Worm (Caenorhabditis elegans) whole organism, L1 larva: ENCODE results near the gene srx-51.

Experiments used
- C04F5.9 ChIP-seq: sonication (generic microtip); optimal IDR thresholded peaks from 2 replicates; lab custom pipeline; 2016; ENCODE audit warnings: missing genetic modification characterization, missing compliant biosample characterization
- C34B4.2 ChIP-seq: sonication (generic microtip); optimal IDR thresholded peaks from 2 replicates; lab custom pipeline; 2017; ENCODE audit warnings: mild to moderate bottlenecking, missing genetic modification characterization, missing compliant biosample characterization
- F16B12.6 ChIP-seq: fragments of 150-350 bp; optimal IDR thresholded peaks from 2 replicates; lab custom pipeline; 2014; ENCODE audit warnings: missing biosample characterization, missing genetic modification characterization
- Y116A8C.19 ChIP-seq: sonication (generic microtip); optimal IDR thresholded peaks from 2 replicates; lab custom pipeline; 2016; ENCODE audit warnings: missing compliant biosample characterization, missing genetic modification characterization, borderline replicate concordance
- aha-1 ChIP-seq: fragments of 150-350 bp; optimal IDR thresholded peaks from 2 replicates; lab custom pipeline; 2014; ENCODE audit warnings: missing biosample characterization, missing genetic modification characterization
- alr-1 ChIP-seq: fragments of 200-800 bp; sonication (Bioruptor generic); optimal IDR thresholded peaks from 2 replicates; lab custom pipeline; 2018; ENCODE audit warnings: borderline replicate concordance, mild to moderate bottlenecking, missing genetic modification characterization, missing compliant biosample characterization
- ceh-63 ChIP-seq: fragments of 200-800 bp; sonication (Bioruptor generic); optimal IDR thresholded peaks from 2 replicates; lab custom pipeline; 2018; ENCODE audit warnings: mild to moderate bottlenecking, missing genetic modification characterization, missing compliant biosample characterization
- ceh-8 ChIP-seq: fragments of 200-800 bp; sonication (Bioruptor generic); optimal IDR thresholded peaks from 2 replicates; lab custom pipeline; 2018; ENCODE audit warnings: mild to moderate bottlenecking, missing genetic modification characterization, moderate library complexity, missing compliant biosample characterization
- ceh-82 ChIP-seq, 3 experiments: fragments of 150-350 bp in 1 of 3; sonication (generic microtip) in 2 of 3; optimal IDR thresholded peaks; 2 replicates each; lab custom pipeline; 2014 to 2017; ENCODE audit warnings: missing biosample characterization in 3 of 3, missing genetic modification characterization in 3 of 3
- ceh-88 ChIP-seq: fragments of 200-800 bp; sonication (Bioruptor generic); IDR thresholded peaks from 2 replicates; pipeline ENCODE4 v1.3.6; 2022; ENCODE audit warnings: missing genetic modification characterization, missing compliant biosample characterization
- ces-1 ChIP-seq: fragments of 150-350 bp; optimal IDR thresholded peaks from 2 replicates; lab custom pipeline; 2014; ENCODE audit warnings: missing biosample characterization, missing genetic modification reagents, missing genetic modification characterization
- efl-1 ChIP-seq, 4 experiments: fragments of 150-350 bp; optimal IDR thresholded peaks in 3 of 4; peaks in 1 of 4; 1 replicate in 1 of 4; 2 replicates in 3 of 4; lab custom pipeline; 2014; ENCODE audit warnings: missing biosample characterization in 2 of 4, missing genetic modification characterization in 2 of 4, missing genetic modification reagents in 2 of 4
- egl-13 ChIP-seq: sonication (generic microtip); optimal IDR thresholded peaks from 2 replicates; lab custom pipeline; 2016; ENCODE audit warnings: missing genotype, missing genetic modification reagents, missing genetic modification characterization, missing compliant biosample characterization
- elt-3 ChIP-seq, 6 experiments: fragments of 150-350 bp in 1 of 6; sonication (generic microtip); optimal IDR thresholded peaks; 2 replicates each; lab custom pipeline; 2017 to 2018; ENCODE audit warnings: missing biosample characterization in 6 of 6, missing genetic modification characterization in 6 of 6, inconsistent platforms in 1 of 6
- ets-5 ChIP-seq: fragments of 200-800 bp; sonication (Bioruptor generic); IDR thresholded peaks from 2 replicates; pipeline ENCODE4 v1.3.6; 2022; ENCODE audit warnings: missing genetic modification characterization, missing compliant biosample characterization
- fkh-10 ChIP-seq: sonication (generic microtip); optimal IDR thresholded peaks from 2 replicates; lab custom pipeline; 2017; ENCODE audit warnings: missing biosample characterization, missing genetic modification reagents, missing genetic modification characterization
- fkh-4 ChIP-seq: sonication (generic microtip); optimal IDR thresholded peaks from 2 replicates; lab custom pipeline; 2016; ENCODE audit warnings: missing compliant biosample characterization, missing genetic modification characterization, borderline replicate concordance
- fkh-8 ChIP-seq: sonication (generic microtip); optimal IDR thresholded peaks from 2 replicates; lab custom pipeline; 2016; ENCODE audit warnings: mild to moderate bottlenecking, missing genetic modification characterization, missing compliant biosample characterization
- fos-1 ChIP-seq: fragments of 150-350 bp; optimal IDR thresholded peaks from 2 replicates; lab custom pipeline; 2014; ENCODE audit warnings: missing biosample characterization, missing genetic modification characterization
- grh-1 ChIP-seq: fragments of 200-800 bp; sonication (Bioruptor generic); IDR thresholded peaks from 2 replicates; pipeline ENCODE4 v1.3.6; 2022; ENCODE audit warnings: missing genetic modification reagents, missing genetic modification characterization, missing compliant biosample characterization
- hlh-4 ChIP-seq: sonication (generic microtip); optimal IDR thresholded peaks from 2 replicates; lab custom pipeline; 2016; ENCODE audit warnings: mild to moderate bottlenecking, missing genetic modification characterization, missing compliant biosample characterization
- hpl-2 ChIP-seq: fragments of 150-350 bp; optimal IDR thresholded peaks from 2 replicates; lab custom pipeline; 2014; ENCODE audit warnings: missing biosample characterization, missing genetic modification reagents, missing genetic modification characterization
- jun-1 ChIP-seq: fragments of 150-350 bp; optimal IDR thresholded peaks from 2 replicates; lab custom pipeline; 2014; ENCODE audit warnings: missing biosample characterization, missing genetic modification reagents, missing genetic modification characterization
- lin-13 ChIP-seq: fragments of 150-350 bp; optimal IDR thresholded peaks from 2 replicates; lab custom pipeline; 2014; ENCODE audit warnings: missing biosample characterization, missing genetic modification reagents, missing genetic modification characterization
- lir-3 ChIP-seq: sonication (generic microtip); optimal IDR thresholded peaks from 2 replicates; lab custom pipeline; 2016; ENCODE audit warnings: mild to moderate bottlenecking, missing genetic modification characterization, moderate library complexity, missing compliant biosample characterization; ENCODE audit not compliant: poor library complexity
- lsy-2 ChIP-seq, 2 experiments: fragments of 150-350 bp; optimal IDR thresholded peaks; 2 replicates each; lab custom pipeline; 2014; ENCODE audit warnings: missing biosample characterization in 2 of 2, missing genetic modification characterization in 2 of 2
- mab-9 ChIP-seq: fragments of 200-800 bp; sonication (Bioruptor generic); IDR thresholded peaks from 2 replicates; pipeline ENCODE4 v1.3.6; 2022; ENCODE audit warnings: missing genetic modification reagents, missing genetic modification characterization, missing compliant biosample characterization
- mef-2 ChIP-seq: fragments of 150-350 bp; optimal IDR thresholded peaks from 2 replicates; lab custom pipeline; 2014; ENCODE audit warnings: missing biosample characterization, missing genetic modification characterization
- mep-1 ChIP-seq: fragments of 150-350 bp; optimal IDR thresholded peaks from 2 replicates; lab custom pipeline; 2014; ENCODE audit warnings: missing biosample characterization, missing genetic modification characterization
- nhr-20 ChIP-seq: sonication (generic microtip); optimal IDR thresholded peaks from 2 replicates; lab custom pipeline; 2016; ENCODE audit warnings: mild to moderate bottlenecking, missing genetic modification characterization, missing compliant biosample characterization
- nhr-237 ChIP-seq: fragments of 150-350 bp; optimal IDR thresholded peaks from 2 replicates; lab custom pipeline; 2014; ENCODE audit warnings: missing biosample characterization, missing genetic modification characterization
- nhr-28 ChIP-seq: fragments of 150-350 bp; optimal IDR thresholded peaks from 2 replicates; lab custom pipeline; 2014; ENCODE audit warnings: missing biosample characterization, missing genetic modification characterization
- nhr-47 ChIP-seq: sonication (generic microtip); optimal IDR thresholded peaks from 2 replicates; lab custom pipeline; 2016; ENCODE audit warnings: mild to moderate bottlenecking, missing genetic modification characterization, moderate library complexity, missing compliant biosample characterization
- nhr-84 ChIP-seq: sonication (generic microtip); optimal IDR thresholded peaks from 2 replicates; lab custom pipeline; 2017; ENCODE audit warnings: missing biosample characterization, missing genetic modification characterization
- nhr-85 ChIP-seq: sonication (generic microtip); peaks from one replicate; lab custom pipeline; 2016; ENCODE audit warnings: missing genetic modification characterization, inconsistent platforms, missing compliant biosample characterization
- nhr-90 ChIP-seq: sonication (generic microtip); optimal IDR thresholded peaks from 2 replicates; lab custom pipeline; 2016; ENCODE audit warnings: mild to moderate bottlenecking, missing genetic modification characterization, missing compliant biosample characterization; ENCODE audit not compliant: poor library complexity
- pag-3 ChIP-seq: sonication (generic microtip); optimal IDR thresholded peaks from 2 replicates; lab custom pipeline; 2017; ENCODE audit warnings: missing genetic modification characterization, mild to moderate bottlenecking, missing compliant biosample characterization, antibody characterized with exemption, borderline replicate concordance; ENCODE audit not compliant: insufficient read depth
- pqm-1 ChIP-seq: sonication (generic microtip); optimal IDR thresholded peaks from 3 replicates; lab custom pipeline; 2017; ENCODE audit warnings: missing biosample characterization, missing genetic modification characterization
- sox-4 ChIP-seq: sonication (generic microtip); optimal IDR thresholded peaks from 2 replicates; lab custom pipeline; 2016; ENCODE audit warnings: missing genetic modification characterization, missing compliant biosample characterization
- sup-37 ChIP-seq: fragments of 200-800 bp; sonication (Bioruptor generic); optimal IDR thresholded peaks from 2 replicates; lab custom pipeline; 2018; ENCODE audit warnings: mild to moderate bottlenecking, missing genetic modification characterization, missing compliant biosample characterization
- swsn-7 ChIP-seq: sonication (generic microtip); optimal IDR thresholded peaks from 2 replicates; lab custom pipeline; 2016; ENCODE audit warnings: missing genetic modification characterization, missing compliant biosample characterization
- tbx-2 ChIP-seq: sonication (generic microtip); optimal IDR thresholded peaks from 2 replicates; lab custom pipeline; 2016; ENCODE audit warnings: missing genetic modification characterization, missing compliant biosample characterization
- tlp-1 ChIP-seq: fragments of 150-350 bp; optimal IDR thresholded peaks from 2 replicates; lab custom pipeline; 2014; ENCODE audit warnings: missing biosample characterization, missing genetic modification characterization
- unc-62 ChIP-seq: fragments of 150-350 bp; optimal IDR thresholded peaks from 2 replicates; lab custom pipeline; 2014; ENCODE audit warnings: missing biosample characterization, missing genetic modification reagents, missing genetic modification characterization
- unc-86 ChIP-seq: sonication (generic microtip); optimal IDR thresholded peaks from 2 replicates; lab custom pipeline; 2016; ENCODE audit warnings: missing genetic modification characterization, missing compliant biosample characterization
- vab-15 ChIP-seq: sonication (generic microtip); optimal IDR thresholded peaks from 2 replicates; lab custom pipeline; 2017; ENCODE audit warnings: missing genotype, mild to moderate bottlenecking, missing genetic modification characterization, missing compliant biosample characterization

srx-51 gene

ce11 chrV:15274757-15275156, 6.9 kb upstream of the srx-51 start, which contains the start of gene srw-16:
Gene srw-16, minus strand, starts transcription at chrV:15274857.
- TF ChIP-seq C04F5.9 (tag; lab: Kevin White, UChicago) (no peak), hlh-4 (tag; lab: Kevin White, UChicago) (no peak), vab-15 (tag; lab: Kevin White, UChicago) (no peak), lir-3 (tag; lab: Kevin White, UChicago) (no peak), ets-5 (GFP tag; lab: Robert Waterston, UW) (no peak), aha-1 (tag; lab: Kevin White, UChicago) (no peak), fkh-10 (GFP tag; lab: Kevin White, UChicago) (no peak)

ce11 chrV:15276915-15277314, 4.8 kb upstream of the srx-51 start, which contains the start of gene srw-17:
Gene srw-17, minus strand, starts transcription at chrV:15277015.
- TF ChIP-seq egl-13 (no peak), Y116A8C.19 (tag; lab: Kevin White, UChicago) (no peak), nhr-20 (tag; lab: Kevin White, UChicago) (no peak), pqm-1 (tag; lab: Kevin White, UChicago) (no peak), fkh-10 (GFP tag; lab: Kevin White, UChicago) (no peak), ceh-63 (no peak), unc-86 (tag; lab: Kevin White, UChicago) (no peak), ets-5 (GFP tag; lab: Robert Waterston, UW) (no peak), nhr-85 (no peak), nhr-84 (tag; lab: Kevin White, UChicago) (no peak), grh-1 (no peak), fkh-8 (tag; lab: Kevin White, UChicago) (no peak), lin-13 (GFP tag; lab: Kevin White, UChicago) (no peak), mef-2 (no peak), lsy-2 (tag; optimal IDR thresholded peaks at IDR 0.05; lab: Kevin White, UChicago) (no peak)

ce11 chrV:15285984-15286383, 4.3 kb downstream of the srx-51 start:
- no peak for TF ChIP-seq pqm-1 (tag; lab: Kevin White, UChicago)
- peak; percentile 83 for TF ChIP-seq nhr-85
- no peak for TF ChIP-seq mef-2
- no peak for TF ChIP-seq swsn-7 (tag; lab: Kevin White, UChicago)
- TF ChIP-seq fos-1 (tag; lab: Kevin White, UChicago): no peak
- TF ChIP-seq unc-62 (GFP tag; lab: Kevin White, UChicago): no peak
- TF ChIP-seq elt-3 (tag; optimal IDR thresholded peaks at IDR 0.05; lab: Kevin White, UChicago): peak; percentile 28 to 88 (median 78)
- TF ChIP-seq nhr-237: no peak
- no peak for TF ChIP-seq sup-37 (GFP tag; lab: Kevin White, UChicago)
- no peak for TF ChIP-seq pag-3 (tag; lab: Kevin White, UChicago)
- no peak for TF ChIP-seq nhr-90 (tag; lab: Kevin White, UChicago)
- no peak for TF ChIP-seq nhr-28 (tag; lab: Kevin White, UChicago)
- no peak for TF ChIP-seq F16B12.6 (tag; lab: Kevin White, UChicago)
- no peak for TF ChIP-seq C04F5.9 (tag; lab: Kevin White, UChicago)
- peak; percentile 42 for TF ChIP-seq nhr-20 (tag; lab: Kevin White, UChicago)
- no peak for TF ChIP-seq nhr-47 (tag; lab: Kevin White, UChicago)
- TF ChIP-seq ceh-88 (GFP tag; lab: Robert Waterston, UW): no peak
- TF ChIP-seq lir-3 (tag; lab: Kevin White, UChicago): no peak
- TF ChIP-seq ceh-82 (tag; optimal IDR thresholded peaks at IDR 0.05; lab: Kevin White, UChicago): no peak
- TF ChIP-seq fkh-4 (tag; lab: Kevin White, UChicago): no peak
- no peak for TF ChIP-seq alr-1 (tag; lab: Kevin White, UChicago)
- TF ChIP-seq tlp-1 (tag; lab: Kevin White, UChicago): no peak
- TF ChIP-seq lin-13 (GFP tag; lab: Kevin White, UChicago): no peak
- no peak for TF ChIP-seq efl-1 (optimal IDR thresholded peaks at IDR 0.05; lab: Kevin White, UChicago)
- TF ChIP-seq efl-1 (GFP tag; optimal IDR thresholded peaks at IDR 0.05 in 1 of 2; lab: Kevin White, UChicago): peak in 1 of 2 experiments; percentile 88
- no peak for TF ChIP-seq C34B4.2 (tag; lab: Kevin White, UChicago)
- TF ChIP-seq mep-1 (tag; lab: Kevin White, UChicago): no peak
- no peak for TF ChIP-seq ces-1 (GFP tag; lab: Kevin White, UChicago)
- no peak for TF ChIP-seq sox-4 (tag; lab: Kevin White, UChicago)
- no peak for TF ChIP-seq jun-1 (tag; lab: Kevin White, UChicago)
- no peak for TF ChIP-seq tbx-2
- no peak for TF ChIP-seq ceh-8 (GFP tag; lab: Kevin White, UChicago)
- no peak for TF ChIP-seq aha-1 (tag; lab: Kevin White, UChicago)
- TF ChIP-seq mab-9 (GFP tag; lab: Robert Waterston, UW): no peak
- no peak for TF ChIP-seq hpl-2 (GFP tag; lab: Kevin White, UChicago)
- TF ChIP-seq, all 84 proteins: peak for 4
